Worm (Caenorhabditis elegans): Measurements from ENCODE around the gene vit-6.

Gene vit-6

DNA sequence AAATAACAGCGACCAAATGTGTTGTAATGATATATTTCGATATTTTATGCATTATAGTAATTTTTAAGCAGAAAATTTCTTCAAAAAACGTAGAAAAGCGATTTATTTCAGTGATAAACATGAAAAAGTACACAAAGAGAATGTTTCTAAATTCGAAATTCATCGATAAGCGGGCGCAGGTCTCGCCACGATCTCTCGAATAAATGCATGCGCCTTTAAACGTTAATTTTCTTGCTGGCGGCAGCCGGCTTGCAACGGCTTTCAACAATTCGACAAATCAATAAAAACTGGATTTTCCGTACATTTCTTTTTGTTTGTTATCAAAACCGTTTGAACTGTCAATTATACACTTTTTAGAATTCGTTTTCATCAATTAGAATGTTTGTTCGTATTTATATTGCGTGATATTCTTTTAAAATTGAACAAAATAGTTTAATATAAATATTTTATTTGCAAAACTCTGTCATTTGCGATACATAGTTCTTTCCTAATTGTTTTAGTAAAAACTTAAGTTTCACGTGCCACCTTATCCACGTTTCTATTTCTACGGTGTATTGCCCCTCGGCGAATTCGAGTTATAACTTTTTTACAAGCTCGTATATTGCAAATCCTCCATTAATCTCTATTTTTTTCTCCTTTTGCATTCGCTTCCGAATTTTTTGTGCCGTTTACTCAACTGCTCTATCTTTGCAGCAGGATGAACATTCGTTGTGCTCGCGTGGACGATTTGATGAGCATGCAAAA lies 28.8 kb downstream of the vit-6 start, which contains the start of gene daf-31:
Gene daf-31, plus strand, starts transcription at position 694 of the 744 bp plus-strand sequence.
- TF ChIP-seq unc-62 (GFP tag; optimal IDR thresholded peaks at IDR 0.05), result no peak

DNA sequence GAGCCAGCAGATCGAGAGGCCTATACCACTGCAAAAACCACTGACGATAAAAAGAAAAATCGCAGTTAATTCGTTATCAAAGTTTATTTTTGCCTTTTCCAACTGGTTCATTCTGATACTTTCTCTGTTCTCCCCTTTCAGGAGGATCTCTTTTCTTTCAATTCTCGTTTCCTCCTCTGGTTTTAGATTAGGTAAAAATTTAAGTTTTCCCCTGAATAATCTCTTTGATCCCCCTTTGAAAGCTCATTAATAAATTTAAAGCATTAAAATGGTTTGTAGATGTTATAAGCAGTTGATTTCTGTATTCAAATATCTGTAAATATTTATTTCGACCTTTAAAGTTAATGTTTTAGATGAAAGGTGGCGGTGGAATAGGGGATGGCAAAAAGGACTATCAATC lies 30.3 kb downstream of the vit-6 start, which contains the start of gene K07H8.2:
Gene K07H8.2, plus strand, starts transcription at position 301 of the 400 bp plus-strand sequence.
- TF ChIP-seq unc-62 (GFP tag; optimal IDR thresholded peaks at IDR 0.05), result no peak

DNA sequence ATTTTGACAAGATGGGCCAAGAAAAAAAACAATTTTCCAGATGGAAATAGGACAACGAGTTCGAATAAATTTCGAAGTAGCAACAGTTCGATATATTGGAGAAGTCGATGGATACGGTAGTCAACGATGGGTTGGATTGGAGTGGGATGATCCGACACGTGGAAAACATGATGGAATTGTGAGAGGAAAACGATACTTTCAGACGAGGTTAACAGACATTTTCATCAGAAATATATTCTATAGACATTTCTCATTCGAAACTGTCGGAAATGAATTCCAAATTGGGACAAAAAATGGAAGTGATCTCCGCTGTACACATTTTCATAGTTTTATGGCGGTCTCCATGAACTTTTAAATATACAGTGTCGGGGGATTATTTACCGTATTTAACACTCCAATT lies 33.7 kb downstream of the vit-6 start, which contains the start of gene tbce-1:
Gene tbce-1, plus strand, starts transcription at position 41 of the 400 bp plus-strand sequence.
- TF ChIP-seq unc-62 (GFP tag; optimal IDR thresholded peaks at IDR 0.05), result no peak

DNA sequence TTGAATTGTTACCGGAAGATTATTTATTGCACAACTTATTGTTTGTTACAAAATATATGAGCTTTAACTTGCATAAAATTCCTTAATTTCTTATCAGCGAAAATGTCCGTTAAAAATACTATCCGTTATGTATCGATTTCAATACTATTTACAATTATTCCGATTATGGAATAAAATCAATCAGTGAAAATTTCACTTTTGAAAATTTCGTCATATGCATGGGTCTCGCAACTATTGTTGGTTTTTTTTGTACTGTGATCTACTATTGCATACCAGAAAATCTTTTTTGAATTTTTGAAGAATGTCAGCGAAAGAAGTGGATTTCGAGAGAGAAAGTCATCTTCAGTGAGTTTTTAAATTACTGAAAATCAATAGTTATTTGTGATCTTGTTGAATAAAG lies 36.2 kb downstream of the vit-6 start, which contains the start of gene nprl-3:
Gene nprl-3, plus strand, starts transcription at position 301 of the 400 bp plus-strand sequence.
- no peak for TF ChIP-seq unc-62 (GFP tag; optimal IDR thresholded peaks at IDR 0.05)

DNA sequence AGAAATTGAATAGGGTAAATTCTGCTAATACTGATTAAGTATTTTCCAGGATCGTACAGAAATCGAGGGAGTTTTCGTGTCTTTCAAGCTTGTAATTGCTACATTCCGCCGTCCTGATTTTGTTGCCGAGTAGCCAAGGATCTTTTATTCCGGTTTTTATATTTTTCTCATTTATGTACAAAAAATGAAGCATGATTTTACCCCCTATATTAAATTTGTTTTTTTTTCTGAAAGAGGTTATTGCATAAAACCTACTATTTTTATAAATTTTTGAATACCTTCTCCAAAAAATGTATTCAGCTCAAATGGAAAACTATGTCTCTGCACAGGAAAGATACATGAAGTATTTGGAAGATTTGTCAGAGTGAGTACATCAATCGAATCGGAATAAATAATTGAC lies 38.7 kb downstream of the vit-6 start, which contains the start of gene F35H10.6:
Gene F35H10.6, plus strand, starts transcription at position 301 of the 400 bp plus-strand sequence.
- no peak for TF ChIP-seq unc-62 (GFP tag; optimal IDR thresholded peaks at IDR 0.05)

DNA sequence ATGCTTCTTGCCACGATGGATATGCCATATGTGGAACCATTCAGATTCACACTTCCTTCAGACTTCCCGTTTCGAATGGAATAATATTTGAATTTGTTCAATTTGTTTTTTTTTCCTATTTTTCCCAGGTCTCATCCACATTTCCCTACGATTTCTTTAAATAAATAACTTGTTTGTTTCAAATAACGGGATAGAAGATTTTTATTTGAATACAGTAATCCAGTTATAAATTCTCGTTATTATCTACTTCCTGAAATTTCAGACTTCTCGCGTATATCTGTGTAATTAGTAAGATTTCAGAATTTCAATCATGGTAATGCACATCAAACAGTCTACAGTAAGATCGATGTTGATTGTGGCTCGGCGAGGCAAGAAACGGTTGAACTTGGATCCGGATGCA lies 39.5 kb downstream of the vit-6 start, which contains the start of gene F35H10.5:
Gene F35H10.5, plus strand, starts transcription at position 301 of the 400 bp plus-strand sequence.
- TF ChIP-seq unc-62 (GFP tag; optimal IDR thresholded peaks at IDR 0.05), result no peak

DNA sequence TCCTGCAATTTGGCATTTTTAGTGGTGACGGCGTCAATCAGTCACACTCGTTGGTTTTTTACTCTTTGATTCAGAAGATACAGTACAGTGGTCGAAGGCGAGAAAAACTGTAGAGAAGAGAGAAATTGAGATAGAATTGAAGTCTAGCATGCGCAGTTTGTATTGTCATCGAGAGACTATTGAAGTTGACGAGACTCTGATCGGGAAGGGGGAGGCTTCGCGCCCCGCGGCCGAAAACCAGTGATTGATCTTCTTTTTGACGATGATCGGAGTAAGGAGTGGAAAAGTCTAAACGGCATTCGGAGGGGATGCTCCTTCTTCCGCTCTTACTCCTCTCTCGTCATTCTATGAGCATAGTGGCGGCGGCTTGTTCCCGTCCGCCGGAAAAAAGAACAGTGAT lies 41.0 kb downstream of the vit-6 start:
- no peak for TF ChIP-seq unc-62 (GFP tag; optimal IDR thresholded peaks at IDR 0.05)

DNA sequence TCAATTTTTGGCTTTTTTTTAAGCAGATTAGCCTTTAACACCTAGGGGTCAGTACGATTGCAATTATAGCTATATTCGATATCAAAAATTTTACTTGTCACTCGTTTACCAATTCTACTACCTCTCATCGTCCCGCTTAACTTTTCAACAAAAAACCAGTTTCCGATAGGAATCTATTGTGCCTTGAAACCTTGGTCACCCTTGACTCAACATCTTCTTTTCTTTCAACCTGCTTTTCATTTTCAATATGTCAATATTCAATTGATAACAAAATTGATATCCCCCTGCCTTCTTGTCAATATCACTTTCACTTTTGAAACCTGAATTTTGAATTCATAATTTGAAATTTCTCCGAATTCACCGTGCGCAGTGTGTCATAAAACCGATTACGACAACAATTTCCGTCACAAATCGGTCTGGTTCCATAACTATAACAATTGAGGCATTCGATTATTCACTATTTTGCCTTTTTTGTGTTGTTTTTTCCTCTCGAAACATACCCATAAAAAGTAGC lies 41.7 kb downstream of the vit-6 start:
- no peak for TF ChIP-seq unc-62 (GFP tag; optimal IDR thresholded peaks at IDR 0.05)

DNA sequence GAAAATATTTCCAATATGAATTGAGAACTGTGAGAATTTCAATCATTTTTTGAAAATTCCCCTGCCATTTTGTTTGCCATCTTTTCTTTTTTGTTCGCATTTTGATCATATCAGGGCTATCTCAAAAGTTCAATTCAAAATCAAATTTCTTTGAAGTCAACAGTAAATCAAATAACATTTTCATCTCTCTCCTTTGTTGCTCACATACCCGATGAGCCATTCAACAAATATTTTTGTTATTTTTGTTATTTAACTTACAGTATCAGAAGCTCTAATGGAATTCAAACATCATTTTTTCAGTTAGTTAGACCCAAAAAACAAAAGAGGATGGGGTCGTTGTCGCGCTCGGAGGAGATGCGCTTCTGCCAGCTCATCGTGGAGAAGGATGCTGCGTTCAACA lies 42.7 kb downstream of the vit-6 start, which contains the start of gene vha-5:
Gene vha-5, plus strand, starts transcription at position 301 of the 400 bp plus-strand sequence.
- no peak for TF ChIP-seq unc-62 (GFP tag; optimal IDR thresholded peaks at IDR 0.05)

DNA sequence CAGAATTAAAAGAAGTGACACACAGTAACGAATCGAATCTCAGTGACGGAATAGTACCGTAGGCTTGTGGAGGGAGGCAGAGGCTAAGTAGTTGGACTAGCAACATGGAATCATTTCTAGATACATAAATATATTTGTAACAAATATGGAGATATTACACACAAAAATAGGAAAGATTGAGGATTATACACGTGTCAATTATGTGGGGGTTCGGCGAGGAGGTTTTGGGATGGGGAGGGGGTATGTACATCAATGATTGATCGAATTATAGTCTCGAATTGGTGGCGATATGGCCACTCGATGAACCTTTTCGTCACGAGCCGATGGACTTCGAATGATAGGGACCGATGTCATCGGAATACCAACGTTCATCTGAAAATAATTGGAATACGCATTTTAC lies 46.5 kb downstream of the vit-6 start:
- TF ChIP-seq unc-62 (GFP tag; optimal IDR thresholded peaks at IDR 0.05), result no peak

DNA sequence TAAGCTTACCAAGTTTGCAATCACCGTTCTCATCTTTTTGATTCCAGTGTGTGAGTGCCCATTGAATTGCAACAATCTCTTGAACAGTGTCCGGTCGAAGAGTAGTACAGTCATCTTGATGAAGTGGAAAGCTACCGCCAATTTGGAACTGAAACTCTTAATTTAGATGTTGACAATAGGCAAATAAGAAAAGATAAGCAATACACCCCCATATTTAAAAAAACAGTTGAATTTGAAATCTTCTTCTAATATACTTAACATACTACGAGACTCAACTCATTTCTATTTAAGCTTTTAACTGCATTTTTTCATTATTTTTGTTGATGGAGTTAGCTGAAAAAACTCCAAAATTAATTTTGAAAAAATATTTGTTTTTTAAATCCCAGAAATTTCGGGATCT lies 51.1 kb downstream of the vit-6 start:
- no peak for TF ChIP-seq unc-62 (GFP tag; optimal IDR thresholded peaks at IDR 0.05)

DNA sequence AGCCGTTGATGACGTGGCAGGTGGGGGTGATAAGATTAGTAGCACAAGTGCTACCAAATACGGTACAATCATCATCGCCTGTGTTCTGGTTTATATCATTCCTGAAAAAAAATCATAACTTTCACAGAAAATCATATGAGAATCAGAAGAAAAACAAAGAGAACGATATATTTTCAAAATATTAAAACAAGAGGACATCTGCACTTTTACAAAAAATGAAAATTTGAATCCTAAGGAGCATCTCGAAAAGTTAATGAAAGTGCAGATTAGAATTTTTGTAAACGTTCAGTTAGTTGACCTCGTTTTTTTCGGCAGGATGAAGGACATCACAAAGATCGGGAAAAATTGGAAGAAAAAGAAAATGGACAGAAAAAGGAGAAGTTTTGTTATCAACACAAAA lies 51.9 kb downstream of the vit-6 start, which contains the start of gene F35H10.10:
Gene F35H10.10, minus strand, starts transcription at position 101 of the 400 bp plus-strand sequence.
- no peak for TF ChIP-seq unc-62 (GFP tag; optimal IDR thresholded peaks at IDR 0.05)

Data from whole organism, dauer.